Fruit fly (Drosophila melanogaster) whole organism: ENCODE measurements around the gene Nep4.

Source experiments
- Dll ChIP-seq: fragments of >200 bp; optimal IDR thresholded peaks from 2 replicates; lab custom pipeline; 2017
- EcR ChIP-seq, 2 experiments: fragments of >200 bp; optimal IDR thresholded peaks; 2 replicates each; lab custom pipeline; 2017; ENCODE audit warnings: missing biosample characterization in 2 of 2, missing genetic modification characterization in 2 of 2, missing genetic modification reagents in 2 of 2
- psq ChIP-seq: fragments of >200 bp; optimal IDR thresholded peaks from 2 replicates; lab custom pipeline; 2017
- usp ChIP-seq: fragments of >200 bp; optimal IDR thresholded peaks from 2 replicates; lab custom pipeline; 2017; ENCODE audit warnings: missing biosample characterization, missing genetic modification characterization, mixed read lengths

dm6 chr3R:20669040-20669621 lies 9.4 kb upstream of the Nep4 start, which contains the start of gene Cpr92F:
- no peak for TF ChIP-seq EcR (GFP tag; optimal IDR thresholded peaks at IDR 0.05; lab: Kevin White, UChicago)
- TF ChIP-seq psq (lab: Kevin White, UChicago), result no peak
- no peak for TF ChIP-seq usp (GFP tag; lab: Kevin White, UChicago)
- TF ChIP-seq Dll (lab: Kevin White, UChicago), result no peak
